Fruit fly (Drosophila melanogaster): Measurements from ENCODE around the gene CG13699.
A peak's percentile ranks its signal among the peaks of the same experiment; 100 is the strongest.

CG13699 gene

DNA sequence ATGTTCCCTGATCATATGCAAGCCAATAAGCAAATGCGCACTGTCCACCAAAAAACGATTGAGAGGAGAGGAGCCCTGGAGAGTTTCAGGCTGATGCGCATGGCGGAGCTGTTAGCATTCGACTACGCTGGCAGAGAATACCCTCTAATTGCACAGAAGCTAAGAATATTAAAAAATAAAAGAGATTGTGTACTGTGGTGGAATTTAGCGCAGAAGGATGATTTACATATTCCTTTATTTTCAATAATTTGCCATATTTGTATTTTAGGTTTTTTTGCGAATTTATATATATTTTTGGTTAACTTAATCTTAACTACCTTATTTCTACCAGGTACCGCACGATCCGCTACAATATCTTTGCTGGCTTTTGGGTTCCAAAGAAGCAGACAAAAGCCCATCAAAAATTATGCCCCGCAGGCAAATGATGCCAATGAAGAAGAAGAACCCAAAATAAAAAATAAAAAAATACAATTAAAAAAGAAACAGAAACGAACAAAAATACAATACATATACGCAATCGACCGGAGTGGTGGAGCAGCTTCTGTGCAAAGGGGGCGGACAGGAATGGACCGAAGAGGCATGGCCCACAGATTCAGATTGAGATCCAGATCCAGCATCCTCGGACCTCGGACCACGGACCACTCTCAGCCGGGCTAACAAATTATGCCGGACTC, 32.1 kb upstream of the CG13699 start:
- TF ChIP-seq tj (GFP tag; optimal IDR thresholded peaks at IDR 0.05), result peak; percentile 2
- no peak for TF ChIP-seq CG7045 (GFP tag; optimal IDR thresholded peaks at IDR 0.05)

DNA sequence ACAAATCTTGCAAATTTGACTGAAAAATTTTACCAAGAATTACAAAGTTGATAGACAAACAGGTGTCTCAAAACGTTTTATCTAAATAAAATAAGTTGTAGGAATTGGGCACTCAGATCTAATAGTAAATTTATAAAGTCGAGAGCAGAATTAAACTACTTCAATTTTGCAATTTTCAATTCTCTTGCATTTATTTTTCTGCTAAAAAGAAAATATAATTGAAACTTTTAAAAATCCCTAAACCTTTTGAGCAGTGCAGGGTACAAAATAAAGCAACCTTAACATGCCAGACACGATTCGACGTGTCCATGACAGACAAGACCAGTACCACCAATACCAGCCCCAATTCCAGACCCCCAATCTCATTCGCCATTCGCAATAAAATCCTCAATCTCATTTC, 31.3 kb upstream of the CG13699 start:
- TF ChIP-seq CG7101 (tag; optimal IDR thresholded peaks at IDR 0.05) (no peak), Hr96 (GFP tag; optimal IDR thresholded peaks at IDR 0.05) (no peak), Crg-1 (GFP tag; optimal IDR thresholded peaks at IDR 0.05) (no peak), pad (GFP tag; optimal IDR thresholded peaks at IDR 0.05) (no peak), tj (GFP tag; optimal IDR thresholded peaks at IDR 0.05) (no peak), toe (GFP tag; optimal IDR thresholded peaks at IDR 0.05) (no peak), CG33017 (tag; optimal IDR thresholded peaks at IDR 0.05) (no peak), CG14711 (tag; optimal IDR thresholded peaks at IDR 0.05) (no peak), CG1620 (GFP tag; optimal IDR thresholded peaks at IDR 0.05) (no peak), bab1 (GFP tag; optimal IDR thresholded peaks at IDR 0.05) (no peak), kay (GFP tag; ENCODE audit: borderline replicate concordance) (no peak), cnc (optimal IDR thresholded peaks at IDR 0.05) (no peak), cic (GFP tag; optimal IDR thresholded peaks at IDR 0.05) (no peak)

DNA sequence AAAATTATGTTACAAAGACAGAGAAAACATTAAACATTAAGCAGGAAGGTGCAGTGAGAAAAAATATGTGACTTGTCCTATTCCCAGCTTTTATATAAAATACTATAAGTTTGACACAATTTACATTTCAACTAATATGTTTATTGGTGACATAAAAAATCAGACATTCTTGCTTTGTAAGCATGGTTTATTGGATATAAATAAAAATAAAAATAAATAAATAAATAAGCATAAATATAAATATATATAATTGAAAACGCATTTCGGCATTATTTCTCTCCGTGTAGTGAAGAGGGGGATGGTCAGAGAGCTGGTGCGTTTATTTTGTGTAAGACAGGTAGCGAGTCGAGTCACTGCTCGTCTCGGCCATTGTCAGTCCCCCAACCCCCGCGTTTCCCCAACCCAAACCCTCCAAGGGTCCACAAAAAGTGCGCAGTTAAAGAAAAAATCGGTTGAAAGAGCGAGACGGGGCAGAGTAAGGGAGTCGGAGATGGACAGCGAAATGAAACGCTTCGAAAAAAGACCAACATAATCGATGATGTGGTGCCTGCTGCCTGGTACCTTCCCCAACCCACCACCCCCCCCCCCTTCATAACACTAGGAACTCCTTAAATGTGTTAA, 30.6 kb upstream of the CG13699 start:
- TF ChIP-seq Mnt (GFP tag; optimal IDR thresholded peaks at IDR 0.05) (no peak), tj (GFP tag; optimal IDR thresholded peaks at IDR 0.05) (peak; percentile 27), CG1620 (GFP tag; optimal IDR thresholded peaks at IDR 0.05) (no peak), CG14711 (tag; optimal IDR thresholded peaks at IDR 0.05) (peak; percentile 45), CG11617 (GFP tag; optimal IDR thresholded peaks at IDR 0.05) (peak; percentile 17), pad (GFP tag; optimal IDR thresholded peaks at IDR 0.05) (peak; percentile 13), CG33017 (tag; optimal IDR thresholded peaks at IDR 0.05) (no peak), CG7101 (tag; optimal IDR thresholded peaks at IDR 0.05) (peak; percentile 67), bab1 (GFP tag; optimal IDR thresholded peaks at IDR 0.05) (peak; percentile 1)

DNA sequence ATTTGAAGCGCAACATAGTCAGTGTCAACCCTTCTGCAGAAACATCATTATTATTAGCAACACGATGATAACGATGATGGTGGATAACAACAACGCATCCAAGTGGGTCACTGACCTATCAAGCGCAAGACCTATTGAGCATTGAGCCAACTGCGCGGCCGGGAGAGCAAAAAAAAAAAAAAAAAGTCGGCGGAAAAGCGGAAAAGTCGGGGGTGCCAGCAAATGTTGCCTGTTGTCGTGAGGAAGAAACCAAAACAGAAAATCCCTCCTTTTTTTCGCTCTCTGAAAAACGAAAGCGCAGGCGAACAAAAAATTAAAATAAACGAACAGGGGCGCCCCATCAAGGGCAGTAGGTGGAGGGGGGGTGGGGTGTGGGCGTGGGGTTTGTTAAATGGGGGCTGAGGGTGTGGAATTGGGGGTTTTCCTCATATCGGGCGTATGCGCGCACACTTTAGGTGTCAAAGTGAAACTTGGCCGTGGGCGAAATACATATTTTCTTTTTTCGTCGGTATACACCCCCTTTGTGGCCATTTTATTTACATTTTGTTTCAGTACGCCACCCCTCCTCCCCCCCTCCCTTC, 29.3 kb upstream of the CG13699 start:
- TF ChIP-seq cnc (optimal IDR thresholded peaks at IDR 0.05) (no peak), CG7101 (tag; optimal IDR thresholded peaks at IDR 0.05) (no peak), Mnt (GFP tag; optimal IDR thresholded peaks at IDR 0.05) (no peak), CG11617 (GFP tag; optimal IDR thresholded peaks at IDR 0.05) (no peak), CG5204 (GFP tag; optimal IDR thresholded peaks at IDR 0.05) (no peak), kay (GFP tag; ENCODE audit: borderline replicate concordance) (no peak), toe (GFP tag; optimal IDR thresholded peaks at IDR 0.05) (no peak), CG7045 (GFP tag; optimal IDR thresholded peaks at IDR 0.05) (no peak), Crg-1 (GFP tag; optimal IDR thresholded peaks at IDR 0.05) (no peak), Clk (GFP tag; optimal IDR thresholded peaks at IDR 0.05) (no peak), cic (GFP tag; optimal IDR thresholded peaks at IDR 0.05) (no peak), pad (GFP tag; optimal IDR thresholded peaks at IDR 0.05) (no peak), Hr96 (GFP tag; optimal IDR thresholded peaks at IDR 0.05) (no peak)

dm6 chr3L:18190484-18191220, 28.3 kb upstream of the CG13699 start:
- TF ChIP-seq pad (GFP tag; optimal IDR thresholded peaks at IDR 0.05) (peak; percentile 58), tj (GFP tag; optimal IDR thresholded peaks at IDR 0.05) (peak; percentile 85), toe (GFP tag; optimal IDR thresholded peaks at IDR 0.05) (no peak)

DNA sequence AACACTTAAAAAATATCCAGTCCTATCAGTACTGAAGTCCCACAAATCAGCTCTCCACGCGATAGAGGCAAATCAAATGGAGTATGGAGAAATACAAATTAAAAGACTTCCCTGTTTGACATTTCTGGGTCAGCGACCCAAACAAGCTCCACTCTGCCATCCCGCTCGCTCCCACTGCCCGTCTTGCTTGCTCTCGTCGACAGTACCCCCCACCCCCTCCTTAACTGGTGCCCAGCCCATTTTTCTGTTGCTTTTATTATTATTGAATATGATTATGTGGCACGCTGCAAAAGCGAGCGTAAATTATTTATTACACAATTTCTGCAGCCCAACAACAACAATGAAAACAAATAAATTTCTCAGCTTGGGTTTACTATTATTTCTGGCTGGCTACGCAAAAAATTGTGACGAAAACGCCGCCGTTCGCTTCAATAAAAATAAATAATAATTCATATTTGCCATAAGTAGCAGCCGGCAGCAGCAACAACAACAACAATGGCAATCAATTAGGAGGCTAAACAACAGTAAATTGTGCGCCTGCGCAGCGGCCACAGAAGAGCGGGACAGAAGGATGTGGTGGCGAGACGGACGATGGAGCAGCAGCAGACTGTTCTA, 26.3 kb upstream of the CG13699 start:
- TF ChIP-seq ovo (GFP tag; optimal IDR thresholded peaks at IDR 0.05) (no peak), kay (GFP tag; ENCODE audit: borderline replicate concordance) (no peak), CG7045 (GFP tag; optimal IDR thresholded peaks at IDR 0.05) (no peak), CG7101 (tag; optimal IDR thresholded peaks at IDR 0.05) (no peak), bab1 (GFP tag; optimal IDR thresholded peaks at IDR 0.05) (no peak), Crg-1 (GFP tag; optimal IDR thresholded peaks at IDR 0.05) (no peak), Mnt (GFP tag; optimal IDR thresholded peaks at IDR 0.05) (no peak), Hr96 (GFP tag; optimal IDR thresholded peaks at IDR 0.05) (no peak), CG33017 (tag; optimal IDR thresholded peaks at IDR 0.05) (no peak), Clk (GFP tag; optimal IDR thresholded peaks at IDR 0.05) (no peak), tj (GFP tag; optimal IDR thresholded peaks at IDR 0.05) (peak; percentile 57), CG1620 (GFP tag; optimal IDR thresholded peaks at IDR 0.05) (no peak), CG14711 (tag; optimal IDR thresholded peaks at IDR 0.05) (no peak), pad (GFP tag; optimal IDR thresholded peaks at IDR 0.05) (peak; percentile 2), CG5204 (GFP tag; optimal IDR thresholded peaks at IDR 0.05) (no peak)
